Worm (Caenorhabditis elegans): ENCODE data around the gene rmif-2.
A peak's percentile ranks its signal among the peaks of the same experiment; 100 is the strongest.
"Not testable (repeated sequence)": the region's sequence is repeated elsewhere in the genome, so short reads cannot be mapped to it uniquely, and the experiment has no call there.

Gene rmif-2

DNA sequence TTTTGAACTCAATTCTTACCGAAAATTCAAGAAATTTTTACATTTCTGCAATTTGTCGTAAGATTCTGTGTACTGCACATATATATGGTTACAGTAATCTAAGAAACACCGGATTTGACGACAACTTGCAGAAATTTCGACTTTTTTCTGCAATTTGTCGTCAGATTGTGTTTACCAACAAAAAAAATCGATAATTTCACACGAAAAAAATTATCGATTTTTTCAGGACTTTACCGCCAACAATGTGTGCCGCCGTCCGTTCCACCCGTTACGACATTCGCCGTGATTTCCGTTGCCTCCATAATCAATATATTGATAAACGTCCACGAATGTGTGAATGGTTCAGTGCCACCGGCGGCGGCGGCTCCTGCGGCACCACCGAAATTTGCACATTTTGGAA is 8.0 kb upstream of the rmif-2 start:
- TF ChIP-seq elt-2 (tag; optimal IDR thresholded peaks at IDR 0.05) = no peak

DNA sequence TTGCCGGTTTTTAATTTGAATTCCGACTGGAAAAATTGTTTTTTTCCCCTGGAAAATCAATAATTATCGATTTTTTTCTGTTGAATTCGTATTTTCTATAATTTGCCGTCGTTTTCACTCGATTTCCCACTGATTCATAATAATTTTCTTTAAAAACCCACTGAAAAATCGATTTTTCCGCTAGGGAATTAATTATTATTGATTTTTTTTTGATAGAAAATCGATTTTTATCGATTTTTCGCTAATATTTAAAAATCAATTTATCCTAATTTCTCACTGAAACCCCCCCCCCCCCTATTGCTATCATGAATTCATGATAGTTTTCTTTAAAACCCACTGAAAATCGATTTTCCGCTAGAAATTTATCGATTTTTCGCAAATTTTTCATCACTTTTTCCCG is 5.8 kb upstream of the rmif-2 start:
- no peak for TF ChIP-seq ceh-31 (tag; optimal IDR thresholded peaks at IDR 0.05)
- TF ChIP-seq fkh-6 (tag; optimal IDR thresholded peaks at IDR 0.05) = no peak
- no peak for TF ChIP-seq ceh-9 (tag; optimal IDR thresholded peaks at IDR 0.05)

DNA sequence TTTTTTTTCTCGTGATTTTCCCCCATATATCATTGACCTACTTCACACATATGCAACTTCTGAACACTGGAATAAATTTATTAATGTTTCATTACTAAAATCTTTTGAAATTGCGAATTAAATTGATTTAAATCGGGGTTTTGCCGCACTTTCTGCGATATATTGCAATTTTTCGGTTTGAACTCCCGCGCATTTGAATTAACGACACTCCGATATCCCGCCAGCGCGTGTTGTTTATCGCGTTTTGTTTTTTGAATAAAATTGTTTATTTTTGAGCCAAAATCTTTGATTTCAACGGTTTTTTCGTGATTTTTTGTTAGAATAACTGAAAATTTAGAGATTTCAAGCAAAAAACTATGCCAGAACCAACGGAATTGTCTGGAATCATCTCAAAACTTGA is 4.7 kb upstream of the rmif-2 start, which contains the start of gene Y104H12D.2:
Gene Y104H12D.2 (plus strand): TSS at position 340 of the 400 bp plus-strand sequence.
- TF ChIP-seq nhr-232 (tag; optimal IDR thresholded peaks at IDR 0.05) = no peak
- TF ChIP-seq unc-42 (tag; optimal IDR thresholded peaks at IDR 0.05) = peak; percentile 32

DNA sequence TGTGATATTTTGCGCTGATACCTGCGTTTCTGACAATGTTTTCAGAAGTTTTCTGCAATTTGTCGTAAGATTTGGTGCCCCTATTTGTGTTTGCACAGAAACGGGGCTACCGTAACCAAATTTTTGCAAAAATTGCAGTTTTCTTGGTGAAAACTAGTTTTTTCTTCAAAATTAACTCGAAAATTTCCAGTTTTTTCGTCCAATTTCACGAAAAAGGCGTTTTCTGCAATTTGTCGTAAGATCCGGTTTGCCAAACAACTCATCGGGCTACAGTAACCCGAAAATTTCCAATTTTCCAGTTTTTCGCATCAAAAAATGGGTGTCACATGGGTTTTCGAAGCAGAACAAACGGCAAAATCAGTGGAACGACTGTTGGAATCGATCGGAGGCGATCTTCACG is 5.1 kb downstream of the rmif-2 start, which contains the start of gene mdt-20:
Gene mdt-20 (plus strand): TSS at position 301 of the 400 bp plus-strand sequence.
- TF ChIP-seq ceh-14 (tag; optimal IDR thresholded peaks at IDR 0.05); dmd-4 (tag; optimal IDR thresholded peaks at IDR 0.05; ENCODE audit: borderline replicate concordance); tbx-2 (tag; optimal IDR thresholded peaks at IDR 0.05): not testable (repeated sequence)

DNA sequence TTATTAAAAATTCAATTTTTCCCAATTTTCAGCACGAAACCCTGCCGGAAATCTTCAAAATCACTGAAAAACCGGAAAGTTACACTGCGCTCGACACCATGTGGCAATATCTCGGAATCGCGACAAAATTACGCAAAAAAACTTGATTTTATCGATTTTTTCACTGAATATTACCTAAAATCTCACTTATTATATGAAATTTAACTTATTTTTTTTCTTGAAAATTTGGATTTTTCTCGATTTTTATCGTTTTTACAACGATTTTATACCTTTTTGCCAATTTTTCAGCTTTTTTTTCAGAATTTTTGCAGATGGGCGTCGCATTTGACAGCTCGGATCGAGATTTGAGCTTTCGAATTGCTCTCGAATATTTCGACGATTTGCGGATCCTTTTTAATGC is 10.4 kb downstream of the rmif-2 start, which contains the start of gene spl-3:
Gene spl-3 (plus strand): TSS at position 301 of the 400 bp plus-strand sequence.
- no peak for TF ChIP-seq K09A11.1 (tag; optimal IDR thresholded peaks at IDR 0.05; ENCODE audit: insufficient read depth)
- TF ChIP-seq ceh-48 (tag; optimal IDR thresholded peaks at IDR 0.05) = no peak
- no peak for TF ChIP-seq ceh-9 (tag; optimal IDR thresholded peaks at IDR 0.05)
- TF ChIP-seq hlh-13 (GFP tag; optimal IDR thresholded peaks at IDR 0.05) = no peak
- TF ChIP-seq fkh-6 (tag; optimal IDR thresholded peaks at IDR 0.05) = no peak
- TF ChIP-seq pros-1 (tag; optimal IDR thresholded peaks at IDR 0.05) = no peak
- TF ChIP-seq ceh-45 (GFP tag; IDR thresholded peaks at IDR 0.05) = no peak
- TF ChIP-seq sox-2 (GFP tag; IDR thresholded peaks at IDR 0.05) = no peak
- no peak for TF ChIP-seq pat-9 (tag; optimal IDR thresholded peaks at IDR 0.05)
- no peak for TF ChIP-seq hlh-15 (tag; optimal IDR thresholded peaks at IDR 0.05)
- no peak for TF ChIP-seq ceh-6 (GFP tag; optimal IDR thresholded peaks at IDR 0.05)
- no peak for TF ChIP-seq nfya-1 (tag; optimal IDR thresholded peaks at IDR 0.05)
- no peak for TF ChIP-seq hlh-6 (tag; optimal IDR thresholded peaks at IDR 0.05)
- no peak for TF ChIP-seq npax-4 (tag; optimal IDR thresholded peaks at IDR 0.05)
- no peak for TF ChIP-seq ztf-16 (tag; optimal IDR thresholded peaks at IDR 0.05)
- no peak for TF ChIP-seq syd-9 (tag; optimal IDR thresholded peaks at IDR 0.05)
- no peak for TF ChIP-seq C08G9.2 (tag; optimal IDR thresholded peaks at IDR 0.05)

DNA sequence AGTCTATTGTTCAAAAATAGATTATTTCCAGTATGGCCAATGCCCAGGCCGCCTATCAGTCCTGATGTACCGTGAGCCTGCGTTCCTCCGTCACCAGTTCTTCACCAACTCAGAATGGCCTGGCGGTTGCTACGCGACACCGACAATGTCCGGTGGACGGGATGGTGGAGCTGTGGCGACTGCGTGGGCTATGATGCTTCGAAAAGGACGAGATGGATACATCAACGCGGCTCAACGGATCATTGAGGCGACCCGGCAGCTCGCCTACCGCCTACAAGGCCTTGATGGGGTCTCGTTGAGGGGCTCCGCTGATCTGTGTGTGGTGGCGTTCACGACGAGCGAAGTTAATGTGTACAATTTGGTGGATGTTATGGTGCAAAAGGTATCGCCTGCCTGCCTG is 17.1 kb downstream of the rmif-2 start:
- no peak for TF ChIP-seq madf-2 (tag; optimal IDR thresholded peaks at IDR 0.05)
- no peak for TF ChIP-seq pha-2 (tag; optimal IDR thresholded peaks at IDR 0.05)
- no peak for TF ChIP-seq lin-11 (tag; optimal IDR thresholded peaks at IDR 0.05)
- no peak for TF ChIP-seq ceh-2 (tag; optimal IDR thresholded peaks at IDR 0.05)
- no peak for TF ChIP-seq F13H6.1 (tag; optimal IDR thresholded peaks at IDR 0.05)
- no peak for TF ChIP-seq elt-4 (tag; optimal IDR thresholded peaks at IDR 0.05)
- TF ChIP-seq pros-1 (tag; optimal IDR thresholded peaks at IDR 0.05) = no peak
- no peak for TF ChIP-seq ceh-24 (tag; optimal IDR thresholded peaks at IDR 0.05)
- no peak for TF ChIP-seq nhr-232 (tag; optimal IDR thresholded peaks at IDR 0.05)
- no peak for TF ChIP-seq ceh-31 (tag; optimal IDR thresholded peaks at IDR 0.05)
- no peak for TF ChIP-seq odd-2 (tag; optimal IDR thresholded peaks at IDR 0.05)
- no peak for TF ChIP-seq fkh-10 (GFP tag; optimal IDR thresholded peaks at IDR 0.05)
- TF ChIP-seq che-1 (tag; optimal IDR thresholded peaks at IDR 0.05) = no peak
- no peak for TF ChIP-seq syd-9 (tag; optimal IDR thresholded peaks at IDR 0.05)
- TF ChIP-seq unc-86 (tag; optimal IDR thresholded peaks at IDR 0.05) = no peak
- no peak for TF ChIP-seq tbx-2 (tag; optimal IDR thresholded peaks at IDR 0.05)
